Fruit fly (Drosophila melanogaster): ENCODE measurements around the gene ear.

ear gene

DNA sequence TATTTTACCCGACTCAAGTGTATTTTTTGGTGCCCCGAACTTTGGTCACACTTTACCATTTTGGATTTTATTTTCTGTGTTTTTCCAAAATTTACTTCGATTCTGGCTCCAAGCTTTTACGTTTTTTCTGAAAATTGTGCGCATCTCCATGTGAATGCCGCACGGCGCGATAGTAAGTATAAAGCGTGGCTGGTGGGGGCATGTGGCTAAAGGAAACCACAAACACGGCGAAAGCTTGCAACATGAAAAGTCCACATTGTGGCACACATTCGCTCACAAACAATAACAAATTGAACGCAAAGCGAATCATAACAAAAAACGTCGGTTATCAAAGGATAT is at the start of gene ear:
Gene ear (plus strand): TSS at position 10 of the 339 bp plus-strand sequence.
- no peak for TF ChIP-seq insv (optimal IDR thresholded peaks at IDR 0.05)
- no peak for TF ChIP-seq Sin3A (optimal IDR thresholded peaks at IDR 0.05)
- no peak for TF ChIP-seq ttk (optimal IDR thresholded peaks at IDR 0.05)
- no peak for TF ChIP-seq Myc (optimal IDR thresholded peaks at IDR 0.05)
- TF ChIP-seq psq (optimal IDR thresholded peaks at IDR 0.05), result no peak
- TF ChIP-seq h (optimal IDR thresholded peaks at IDR 0.05), result no peak

DNA sequence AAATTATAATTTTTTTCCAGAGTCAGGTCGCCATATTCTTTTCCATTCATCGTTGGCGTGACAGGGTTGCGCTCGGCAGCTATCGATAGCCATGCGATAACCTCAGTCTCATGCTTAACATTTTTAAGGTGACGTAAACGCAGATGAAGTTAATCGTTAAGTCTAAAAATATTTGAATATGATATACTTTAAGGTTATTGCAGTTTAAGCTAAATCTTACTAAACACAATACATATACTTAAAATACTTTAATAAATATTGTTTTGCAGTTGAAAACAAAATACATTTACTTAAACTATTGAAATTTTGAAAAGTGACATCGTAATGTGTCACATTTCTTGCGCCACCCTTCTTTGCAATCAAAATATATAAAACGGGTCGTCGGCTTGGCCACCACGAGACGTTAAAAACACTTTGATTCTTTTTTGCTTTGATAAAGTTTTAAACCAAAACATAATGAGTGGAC is 45.4 kb upstream of the ear start, which contains the start of the genes Cp190 and CG4338:
Gene Cp190 (minus strand): TSS at position 84 of the 466 bp plus-strand sequence.
Gene CG4338 (plus strand): TSS at position 365 of the 466 bp plus-strand sequence.
- TF ChIP-seq psq (optimal IDR thresholded peaks at IDR 0.05) (no peak), Myc (optimal IDR thresholded peaks at IDR 0.05) (no peak), h (optimal IDR thresholded peaks at IDR 0.05) (no peak), Sin3A (optimal IDR thresholded peaks at IDR 0.05) (no peak), ttk (optimal IDR thresholded peaks at IDR 0.05) (no peak), insv (optimal IDR thresholded peaks at IDR 0.05) (no peak)

- TF ChIP-seq insv (optimal IDR thresholded peaks at IDR 0.05) (no peak), Myc (optimal IDR thresholded peaks at IDR 0.05) (no peak), Sin3A (optimal IDR thresholded peaks at IDR 0.05) (no peak), h (optimal IDR thresholded peaks at IDR 0.05) (no peak), ttk (optimal IDR thresholded peaks at IDR 0.05) (no peak), psq (optimal IDR thresholded peaks at IDR 0.05) (no peak)
Observed at dm6 chr3R:15277926-15278869, 42.4 kb upstream of the ear start, which contains the start of the genes MRG15 and Tm1. Gene MRG15 (minus strand): TSS chr3R:15278109. Gene Tm1 (plus strand): TSS chr3R:15278220.

DNA sequence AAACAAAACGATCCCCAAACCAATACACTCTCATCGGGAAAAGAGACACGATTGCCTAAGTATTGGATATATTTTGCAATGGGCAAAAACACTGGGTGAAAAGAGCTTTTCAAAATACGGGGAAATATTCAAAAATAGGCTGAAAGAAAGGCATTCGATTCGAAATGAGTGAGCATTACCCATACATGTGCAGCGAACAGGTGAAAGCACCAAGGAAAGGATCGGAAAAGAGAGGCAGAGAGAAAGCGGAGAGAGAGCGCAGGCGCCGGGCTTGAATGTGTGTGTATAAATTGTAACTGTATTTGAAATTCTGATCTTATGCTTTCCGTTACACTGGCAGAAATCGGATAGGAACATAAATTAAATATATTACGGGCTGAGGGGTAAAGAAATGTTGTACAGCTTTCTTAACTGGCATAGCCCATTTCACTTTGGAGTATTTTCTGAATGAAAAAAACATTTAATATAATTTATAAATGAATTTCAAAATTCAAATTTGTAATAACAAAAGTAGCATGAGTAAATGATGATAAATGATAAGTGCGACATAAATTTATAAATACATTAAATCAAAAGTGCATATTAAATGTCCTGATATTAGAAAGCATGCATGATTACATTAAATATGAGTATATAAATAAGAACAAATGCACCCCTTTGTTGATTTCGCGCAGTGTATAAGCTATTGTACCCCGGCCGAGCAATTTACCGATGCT is 39.8 kb upstream of the ear start:
- TF ChIP-seq psq (optimal IDR thresholded peaks at IDR 0.05) (no peak), Myc (optimal IDR thresholded peaks at IDR 0.05) (no peak), insv (optimal IDR thresholded peaks at IDR 0.05) (no peak), h (optimal IDR thresholded peaks at IDR 0.05) (no peak), ttk (optimal IDR thresholded peaks at IDR 0.05) (no peak), Sin3A (optimal IDR thresholded peaks at IDR 0.05) (no peak)

DNA sequence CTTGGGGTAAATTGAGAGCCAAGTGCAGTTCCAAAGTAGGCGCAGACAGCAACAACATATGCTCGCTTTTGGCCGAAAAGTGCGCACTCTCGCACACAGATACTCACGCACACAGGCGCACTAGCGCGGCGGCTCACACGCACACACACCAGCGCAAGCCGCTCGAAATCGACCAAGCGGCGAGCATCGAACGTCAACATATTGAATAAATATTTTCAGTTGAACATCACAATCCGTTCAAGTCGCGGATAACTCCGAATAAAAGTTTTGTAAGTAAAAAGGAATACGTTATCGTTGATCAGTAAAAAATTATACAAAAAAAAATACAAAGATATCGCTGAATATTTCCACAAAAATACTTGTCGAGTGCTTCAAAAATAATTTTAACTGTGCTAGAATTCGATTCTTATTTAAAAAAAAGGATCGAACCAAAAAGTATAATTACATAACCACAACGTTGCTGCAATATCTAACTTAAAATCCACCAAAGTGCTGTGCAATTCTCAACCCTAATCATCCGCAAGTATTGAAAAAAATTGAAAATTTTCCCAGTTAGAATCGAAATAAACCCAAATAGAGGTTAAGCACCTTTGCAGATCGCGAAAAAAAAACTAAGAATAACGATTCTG is 39.1 kb upstream of the ear start:
- TF ChIP-seq ttk (optimal IDR thresholded peaks at IDR 0.05) (no peak), psq (optimal IDR thresholded peaks at IDR 0.05) (no peak), h (optimal IDR thresholded peaks at IDR 0.05) (no peak), insv (optimal IDR thresholded peaks at IDR 0.05) (no peak), Myc (optimal IDR thresholded peaks at IDR 0.05) (no peak), Sin3A (optimal IDR thresholded peaks at IDR 0.05) (no peak)

DNA sequence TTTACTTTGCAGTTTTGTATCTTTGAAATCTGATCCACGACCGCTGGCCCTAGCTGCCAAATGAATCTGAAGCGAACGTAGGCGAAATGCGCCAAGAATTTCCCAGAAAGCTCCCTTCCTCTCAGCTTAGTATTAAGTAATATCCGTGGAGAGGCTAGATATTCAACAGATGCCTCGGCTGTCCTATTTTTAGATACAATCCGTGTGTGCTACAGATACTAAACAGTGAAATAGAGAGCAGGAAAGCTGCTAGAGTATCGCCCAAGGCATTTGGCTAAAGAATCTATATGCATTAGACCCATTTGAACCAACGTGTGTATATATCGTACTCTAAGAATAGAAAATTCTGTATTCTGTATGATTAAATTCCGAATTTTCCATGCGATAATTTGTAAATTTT is 38.2 kb upstream of the ear start:
- TF ChIP-seq insv (optimal IDR thresholded peaks at IDR 0.05) (no peak), h (optimal IDR thresholded peaks at IDR 0.05) (no peak)

- no peak for TF ChIP-seq psq (optimal IDR thresholded peaks at IDR 0.05)
- no peak for TF ChIP-seq Sin3A (optimal IDR thresholded peaks at IDR 0.05)
- TF ChIP-seq ttk (optimal IDR thresholded peaks at IDR 0.05), result no peak
- no peak for TF ChIP-seq insv (optimal IDR thresholded peaks at IDR 0.05)
- no peak for TF ChIP-seq h (optimal IDR thresholded peaks at IDR 0.05)
- no peak for TF ChIP-seq Myc (optimal IDR thresholded peaks at IDR 0.05)
Observed at dm6 chr3R:15282982-15283809, 37.4 kb upstream of the ear start.

DNA sequence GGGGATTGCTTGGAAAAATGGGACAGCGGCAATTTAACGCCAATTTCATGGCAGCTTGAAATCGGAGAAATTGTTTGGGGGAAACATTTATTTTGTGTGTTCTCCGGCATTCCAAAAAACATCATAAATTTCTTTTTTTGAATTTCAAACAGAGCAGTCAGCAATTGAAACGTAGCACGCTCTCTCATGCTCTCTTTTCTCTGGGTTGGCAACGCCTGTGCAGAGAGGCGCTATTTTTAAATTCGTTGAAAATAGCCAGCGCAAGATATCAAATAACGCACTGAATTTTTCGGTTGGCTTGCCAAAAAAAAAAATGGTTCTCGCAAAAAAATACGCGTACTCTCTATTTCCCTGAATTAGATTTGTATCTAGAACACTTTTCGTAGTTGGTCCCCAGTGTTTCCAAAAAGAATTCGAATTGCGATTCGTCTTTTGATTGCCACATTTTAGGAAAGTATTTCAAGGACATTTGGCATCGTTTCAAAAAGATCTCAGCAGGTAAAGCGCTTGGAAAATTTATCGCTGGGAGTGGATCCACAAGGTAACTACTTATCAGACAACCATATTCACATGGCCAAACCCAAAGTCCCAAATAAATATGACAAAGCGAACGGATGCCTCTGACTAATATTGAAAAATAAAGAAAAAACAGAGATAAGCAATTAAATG is 34.4 kb upstream of the ear start:
- TF ChIP-seq ttk (optimal IDR thresholded peaks at IDR 0.05), result no peak
- no peak for TF ChIP-seq h (optimal IDR thresholded peaks at IDR 0.05)
- TF ChIP-seq insv (optimal IDR thresholded peaks at IDR 0.05), result no peak
- no peak for TF ChIP-seq Myc (optimal IDR thresholded peaks at IDR 0.05)
- TF ChIP-seq psq (optimal IDR thresholded peaks at IDR 0.05), result no peak
- no peak for TF ChIP-seq Sin3A (optimal IDR thresholded peaks at IDR 0.05)

DNA sequence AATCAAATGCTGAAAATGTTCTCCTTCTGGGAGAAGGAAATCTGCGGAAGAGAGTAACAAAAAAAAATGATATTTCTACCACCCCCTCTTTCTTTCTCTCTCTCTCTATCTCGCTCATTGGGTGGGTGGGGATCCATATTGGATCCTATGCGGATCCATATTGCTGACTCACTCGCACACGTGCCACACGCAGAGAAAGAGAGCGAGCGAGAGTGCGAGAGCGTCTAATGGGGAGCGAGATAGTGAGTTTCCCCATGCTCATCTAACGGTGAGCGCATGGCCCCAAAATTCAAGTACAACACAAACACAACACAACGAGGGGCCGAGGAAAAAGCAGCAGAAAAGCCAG is 33.9 kb upstream of the ear start:
- TF ChIP-seq h (optimal IDR thresholded peaks at IDR 0.05), result no peak
- no peak for TF ChIP-seq psq (optimal IDR thresholded peaks at IDR 0.05)
- no peak for TF ChIP-seq Sin3A (optimal IDR thresholded peaks at IDR 0.05)

DNA sequence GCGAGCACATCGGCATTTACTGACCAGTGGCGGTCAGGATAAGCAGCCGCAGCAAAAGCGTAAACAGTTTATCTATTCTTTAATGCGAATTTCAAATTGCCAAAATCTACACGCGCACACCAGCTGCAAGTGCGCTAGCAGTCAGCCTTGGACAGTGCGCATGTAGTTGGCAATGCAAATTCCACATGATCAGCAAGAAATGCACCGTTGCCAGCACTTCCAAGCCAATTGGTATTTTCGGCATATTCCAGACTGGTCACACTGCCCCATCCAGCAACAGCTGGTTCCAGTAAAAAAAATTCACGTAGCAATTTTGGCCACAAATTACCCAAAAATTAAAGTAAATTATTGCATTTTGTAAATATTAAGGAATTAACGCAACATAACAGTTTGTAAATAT is 32.8 kb upstream of the ear start:
- no peak for TF ChIP-seq psq (optimal IDR thresholded peaks at IDR 0.05)

DNA sequence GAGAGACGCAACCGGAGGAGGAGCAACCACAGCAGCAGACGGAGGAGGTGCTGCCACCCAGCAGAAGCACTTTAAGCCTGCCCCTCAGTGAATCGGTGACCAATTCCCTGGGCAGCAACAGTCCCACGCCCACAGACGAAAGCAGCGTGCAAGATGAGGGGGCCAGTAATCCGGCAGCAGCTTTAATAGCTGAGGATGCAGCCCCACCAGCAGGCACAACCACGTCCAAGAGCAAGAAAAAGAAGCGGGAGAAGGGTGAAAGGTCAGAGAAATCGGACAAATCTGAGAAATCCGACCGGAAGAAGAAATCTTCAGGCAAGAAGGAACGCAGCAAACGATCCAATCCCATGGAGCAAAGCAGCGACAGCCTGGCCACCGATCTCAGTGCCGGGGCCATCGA is 31.8 kb upstream of the ear start:
- TF ChIP-seq Myc (optimal IDR thresholded peaks at IDR 0.05), result no peak
- no peak for TF ChIP-seq ttk (optimal IDR thresholded peaks at IDR 0.05)
- TF ChIP-seq psq (optimal IDR thresholded peaks at IDR 0.05), result no peak
- TF ChIP-seq h (optimal IDR thresholded peaks at IDR 0.05), result no peak
- no peak for TF ChIP-seq Sin3A (optimal IDR thresholded peaks at IDR 0.05)
- no peak for TF ChIP-seq insv (optimal IDR thresholded peaks at IDR 0.05)
